Worm (Caenorhabditis elegans) whole organism, L2 larva: ENCODE results near the gene jmjd-1.2.

ENCODE experiments used
- C34F6.9 ChIP-seq: fragments of 150-350 bp; optimal IDR thresholded peaks from 2 replicates; lab custom pipeline; 2014; ENCODE audit warnings: missing biosample characterization, missing genetic modification characterization
- F13H6.1 ChIP-seq: sonication (generic microtip); optimal IDR thresholded peaks from 2 replicates; lab custom pipeline; 2016; ENCODE audit warnings: missing genetic modification characterization, missing compliant biosample characterization
- R02D3.7 ChIP-seq: fragments of 150-350 bp; optimal IDR thresholded peaks from 2 replicates; lab custom pipeline; 2014; ENCODE audit warnings: missing biosample characterization, missing genetic modification characterization
- Y55F3AM.14 ChIP-seq: fragments of 200-800 bp; sonication (Bioruptor generic); optimal IDR thresholded peaks from 2 replicates; lab custom pipeline; 2018; ENCODE audit warnings: mild to moderate bottlenecking, missing genetic modification characterization, missing compliant biosample characterization
- aly-2 ChIP-seq: fragments of 150-350 bp; optimal IDR thresholded peaks from 2 replicates; lab custom pipeline; 2014; ENCODE audit warnings: missing biosample characterization, missing genetic modification characterization
- ama-1 ChIP-seq: fragments of 150-350 bp; optimal IDR thresholded peaks from 2 replicates; lab custom pipeline; 2018; ENCODE audit warnings: inconsistent platforms
- ceh-16 ChIP-seq: fragments of 150-350 bp; optimal IDR thresholded peaks from 2 replicates; lab custom pipeline; 2014; ENCODE audit warnings: missing biosample characterization, missing genetic modification characterization
- ceh-82 ChIP-seq: fragments of 150-350 bp; optimal IDR thresholded peaks from 2 replicates; lab custom pipeline; 2014; ENCODE audit warnings: missing biosample characterization, missing genetic modification characterization
- crh-2 ChIP-seq: sonication (generic microtip); optimal IDR thresholded peaks from 2 replicates; lab custom pipeline; 2017; ENCODE audit warnings: missing biosample characterization, missing genetic modification characterization
- egl-27 ChIP-seq: sonication (generic microtip); optimal IDR thresholded peaks from 3 replicates; lab custom pipeline; 2017; ENCODE audit warnings: missing biosample characterization, missing genetic modification reagents, missing genetic modification characterization
- fos-1 ChIP-seq: fragments of 150-350 bp; optimal IDR thresholded peaks from 2 replicates; lab custom pipeline; 2014; ENCODE audit warnings: missing biosample characterization, missing genetic modification characterization
- gmeb-1 ChIP-seq: fragments of 150-350 bp; optimal IDR thresholded peaks from 2 replicates; lab custom pipeline; 2014; ENCODE audit warnings: missing biosample characterization, missing genetic modification characterization
- lin-11 ChIP-seq: fragments of 150-350 bp; sonication (generic microtip); optimal IDR thresholded peaks from 2 replicates; lab custom pipeline; 2014; ENCODE audit warnings: missing biosample characterization, missing genetic modification characterization, inconsistent platforms, mixed read lengths
- lin-13 ChIP-seq: fragments of 150-350 bp; optimal IDR thresholded peaks from 2 replicates; lab custom pipeline; 2014; ENCODE audit warnings: missing biosample characterization, missing genetic modification reagents, missing genetic modification characterization
- lin-39 ChIP-seq: fragments of 150-350 bp; optimal IDR thresholded peaks from 2 replicates; lab custom pipeline; 2014; ENCODE audit warnings: missing biosample characterization, missing genetic modification reagents, missing genetic modification characterization
- lsy-2 ChIP-seq, 2 experiments: fragments of 150-350 bp in 1 of 2; sonication (generic microtip) in 1 of 2; optimal IDR thresholded peaks; 2 replicates each; lab custom pipeline; 2014 to 2017; ENCODE audit warnings: missing biosample characterization in 2 of 2, missing genetic modification characterization in 2 of 2
- mab-5 ChIP-seq: fragments of 150-350 bp; optimal IDR thresholded peaks from 2 replicates; lab custom pipeline; 2014; ENCODE audit warnings: missing biosample characterization, missing genetic modification characterization
- mbf-1 ChIP-seq: sonication (generic microtip); optimal IDR thresholded peaks from 2 replicates; lab custom pipeline; 2017; ENCODE audit warnings: missing biosample characterization, missing genetic modification characterization
- nhr-10 ChIP-seq: sonication (generic microtip); optimal IDR thresholded peaks from 2 replicates; lab custom pipeline; 2017; ENCODE audit warnings: missing biosample characterization, missing genetic modification characterization
- nhr-12 ChIP-seq: fragments of 150-350 bp; optimal IDR thresholded peaks from 2 replicates; lab custom pipeline; 2014; ENCODE audit warnings: missing biosample characterization, missing genetic modification characterization
- nhr-129 ChIP-seq: fragments of 150-350 bp; optimal IDR thresholded peaks from 2 replicates; lab custom pipeline; 2014; ENCODE audit warnings: missing biosample characterization, missing genetic modification characterization
- nhr-21 ChIP-seq: fragments of 150-350 bp; optimal IDR thresholded peaks from 2 replicates; lab custom pipeline; 2014; ENCODE audit warnings: missing biosample characterization, missing genetic modification characterization
- nhr-25 ChIP-seq: fragments of 150-350 bp; sonication (generic microtip); optimal IDR thresholded peaks from 3 replicates; lab custom pipeline; 2014; ENCODE audit warnings: missing biosample characterization, missing genetic modification characterization
- nhr-77 ChIP-seq: fragments of 150-350 bp; optimal IDR thresholded peaks from 2 replicates; lab custom pipeline; 2014; ENCODE audit warnings: missing biosample characterization, missing genetic modification characterization
- peb-1 ChIP-seq: fragments of 150-350 bp; optimal IDR thresholded peaks from 2 replicates; lab custom pipeline; 2014; ENCODE audit warnings: missing biosample characterization, missing genetic modification characterization
- skn-1 ChIP-seq: sonication (generic microtip); optimal IDR thresholded peaks from 2 replicates; lab custom pipeline; 2017; ENCODE audit warnings: missing biosample characterization, missing genetic modification characterization
- sma-3 ChIP-seq: sonication (generic microtip); optimal IDR thresholded peaks from 2 replicates; lab custom pipeline; 2016; ENCODE audit warnings: missing genetic modification reagents, missing genetic modification characterization, missing compliant biosample characterization
- sma-9 ChIP-seq, 2 experiments: fragments of 150-350 bp in 1 of 2; sonication (generic microtip) in 1 of 2; optimal IDR thresholded peaks; 2 replicates each; lab custom pipeline; 2014 to 2016; ENCODE audit warnings: missing genetic modification characterization in 2 of 2, mild to moderate bottlenecking in 1 of 2, missing biosample characterization in 1 of 2, missing compliant biosample characterization in 1 of 2, missing genetic modification reagents in 1 of 2, moderate library complexity in 1 of 2
- unc-55 ChIP-seq: fragments of 150-350 bp; sonication (generic microtip); optimal IDR thresholded peaks from 3 replicates; lab custom pipeline; 2014; ENCODE audit warnings: missing biosample characterization, missing genetic modification reagents, missing genetic modification characterization
- zag-1 ChIP-seq: fragments of 150-350 bp; optimal IDR thresholded peaks from 2 replicates; lab custom pipeline; 2014; ENCODE audit warnings: missing biosample characterization, missing genetic modification characterization
- ztf-4 ChIP-seq: fragments of 150-350 bp; optimal IDR thresholded peaks from 2 replicates; lab custom pipeline; 2014; ENCODE audit warnings: missing biosample characterization, missing genetic modification characterization

Gene jmjd-1.2

ce11 chrIV:4647385-4647784 lies 13.4 kb upstream of the jmjd-1.2 start, which contains the start of gene F29B9.8:
Gene F29B9.8, plus strand, starts transcription at chrIV:4647685.
- TF ChIP-seq ama-1 (lab: Kevin White, UChicago) (no peak), sma-9 (GFP tag; optimal IDR thresholded peaks at IDR 0.05; lab: Kevin White, UChicago) (no peak), sma-9 (tag; optimal IDR thresholded peaks at IDR 0.05; lab: Kevin White, UChicago) (no peak)

DNA sequence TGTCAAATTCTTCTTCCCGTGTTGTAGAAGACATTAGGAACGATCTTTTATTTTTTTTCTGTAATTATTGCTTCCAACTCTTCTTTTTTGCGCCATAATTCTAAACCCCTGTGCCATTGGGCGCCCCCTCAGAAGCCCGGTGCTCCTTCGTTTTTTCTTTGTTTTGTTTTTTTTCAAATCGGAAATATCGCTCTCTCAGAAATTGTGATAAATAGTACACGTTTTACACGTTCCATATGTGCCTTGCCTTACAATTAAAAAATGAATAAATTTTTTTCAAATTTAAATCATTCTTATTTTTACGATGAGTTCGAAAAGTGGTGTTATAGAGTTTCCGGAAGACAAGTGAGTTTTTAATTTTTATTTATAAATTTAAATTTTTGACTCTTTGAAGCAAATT lies 11.3 kb upstream of the jmjd-1.2 start, which contains the start of gene F29B9.7:
TSS of gene F29B9.7 (plus strand) at position 301 of the 400 bp plus-strand sequence.
- no peak for TF ChIP-seq lin-39 (tag; lab: Kevin White, UChicago)
- TF ChIP-seq, all 48 proteins: peak for 0

ce11 chrIV:4650624-4651094 lies 10.1 kb upstream of the jmjd-1.2 start, which contains the start of gene ubc-9:
Gene ubc-9, plus strand, starts transcription at chrIV:4651044.
- TF ChIP-seq nhr-25 (tag; lab: Kevin White, UChicago) (peak; percentile 55), mbf-1 (tag; lab: Kevin White, UChicago) (no peak), ceh-16 (peak; percentile 63), lin-13 (GFP tag; lab: Kevin White, UChicago) (peak; percentile 89), R02D3.7 (no peak), nhr-21 (tag; lab: Kevin White, UChicago) (peak; percentile 57), lsy-2 (tag; optimal IDR thresholded peaks at IDR 0.05; lab: Kevin White, UChicago) (peak; percentile 61 to 79), fos-1 (tag; lab: Kevin White, UChicago) (peak; percentile 32), C34F6.9 (peak; percentile 76), unc-55 (GFP tag; lab: Kevin White, UChicago) (peak; percentile 87), sma-3 (GFP tag; lab: Kevin White, UChicago) (peak; percentile 76), peb-1 (tag; lab: Kevin White, UChicago) (no peak), lin-11 (tag; lab: Kevin White, UChicago) (peak; percentile 44), skn-1 (tag; lab: Kevin White, UChicago) (peak; percentile 41), nhr-77 (tag; lab: Kevin White, UChicago) (no peak), aly-2 (tag; lab: Kevin White, UChicago) (no peak), mab-5 (tag; lab: Kevin White, UChicago) (peak; percentile 46), nhr-129 (tag; lab: Kevin White, UChicago) (peak; percentile 78), ama-1 (lab: Kevin White, UChicago) (peak; percentile 74), gmeb-1 (tag; lab: Kevin White, UChicago) (peak; percentile 75), zag-1 (tag; lab: Kevin White, UChicago) (peak; percentile 24), sma-9 (GFP tag; optimal IDR thresholded peaks at IDR 0.05; lab: Kevin White, UChicago) (peak; percentile 49), sma-9 (tag; optimal IDR thresholded peaks at IDR 0.05; lab: Kevin White, UChicago) (no peak), nhr-12 (tag; lab: Kevin White, UChicago) (no peak), crh-2 (peak; percentile 63), F13H6.1 (tag; lab: Kevin White, UChicago) (peak; percentile 81)
- TF ChIP-seq, all 48 proteins: peak for 19

ce11 chrIV:4652365-4652844 lies 8.4 kb upstream of the jmjd-1.2 start, which contains the start of gene F29B9.5:
Gene F29B9.5, plus strand, starts transcription at chrIV:4652415.
- no peak for TF ChIP-seq lin-11 (tag; lab: Kevin White, UChicago)
- TF ChIP-seq aly-2 (tag; lab: Kevin White, UChicago), result no peak
- no peak for TF ChIP-seq nhr-10 (tag; lab: Kevin White, UChicago)
- no peak for TF ChIP-seq Y55F3AM.14 (GFP tag; lab: Kevin White, UChicago)

DNA sequence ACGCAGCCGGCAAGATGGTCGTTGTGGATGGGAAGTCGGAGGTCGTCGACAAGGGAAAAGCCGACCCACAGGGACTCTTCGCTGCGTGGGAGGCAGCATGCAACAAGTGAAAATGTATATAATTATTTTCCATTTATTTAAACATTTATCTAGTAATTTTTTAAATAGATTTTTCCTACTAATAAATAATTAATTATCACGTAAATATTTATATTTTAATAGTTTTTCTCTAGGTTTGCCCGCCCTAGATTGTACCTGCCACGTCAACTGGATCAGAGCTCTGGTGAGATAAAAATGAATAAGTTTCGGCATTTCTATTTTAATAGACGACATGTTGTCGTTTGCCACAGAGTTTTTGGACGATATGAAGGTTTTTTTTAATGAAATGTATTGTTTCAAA lies 7.8 kb upstream of the jmjd-1.2 start, which contains the start of gene psr-1:
TSS of gene psr-1 (plus strand) at position 301 of the 400 bp plus-strand sequence.
- TF ChIP-seq egl-27 (tag; lab: Kevin White, UChicago), result no peak
- no peak for TF ChIP-seq lin-39 (tag; lab: Kevin White, UChicago)
- TF ChIP-seq nhr-25 (tag; lab: Kevin White, UChicago), result no peak
- TF ChIP-seq ztf-4, result no peak

DNA sequence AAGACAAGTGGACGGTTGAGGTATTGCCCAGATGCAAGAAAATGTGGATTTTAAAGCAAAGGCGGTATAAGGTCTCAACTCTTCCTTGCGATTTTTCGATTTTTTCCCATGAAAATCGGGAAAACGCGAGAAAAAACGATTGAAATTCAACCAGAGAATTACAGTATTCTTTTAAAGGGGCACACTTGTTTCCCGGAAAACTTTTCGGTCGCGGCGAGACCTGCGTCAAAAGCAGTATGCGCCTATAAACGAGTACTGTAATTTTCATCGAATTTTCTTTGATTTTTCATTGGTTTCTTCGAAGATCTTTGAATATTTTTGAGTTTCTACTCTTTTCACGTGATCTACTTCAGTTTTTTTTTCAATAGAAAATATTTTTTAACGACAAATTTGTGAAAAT lies 7.1 kb upstream of the jmjd-1.2 start:
- TF ChIP-seq nhr-77 (tag; lab: Kevin White, UChicago) (no peak), sma-3 (GFP tag; lab: Kevin White, UChicago) (no peak), unc-55 (GFP tag; lab: Kevin White, UChicago) (no peak), nhr-10 (tag; lab: Kevin White, UChicago) (no peak), egl-27 (tag; lab: Kevin White, UChicago) (no peak), ceh-82 (no peak)
